Worm (Caenorhabditis elegans) whole organism, L4/young adult: Measurements from ENCODE around the gene ocr-1.

ENCODE experiments used
- dao-5 ChIP-seq: sonication (generic microtip); optimal IDR thresholded peaks from 2 replicates; lab custom pipeline; 2016; ENCODE audit warnings: missing genotype, missing genetic modification characterization, moderate library complexity, missing compliant biosample characterization
- him-1 ChIP-seq: sonication (generic microtip); optimal IDR thresholded peaks from 2 replicates; lab custom pipeline; 2016; ENCODE audit warnings: missing genotype, missing genetic modification reagents, missing genetic modification characterization, missing compliant biosample characterization

DNA sequence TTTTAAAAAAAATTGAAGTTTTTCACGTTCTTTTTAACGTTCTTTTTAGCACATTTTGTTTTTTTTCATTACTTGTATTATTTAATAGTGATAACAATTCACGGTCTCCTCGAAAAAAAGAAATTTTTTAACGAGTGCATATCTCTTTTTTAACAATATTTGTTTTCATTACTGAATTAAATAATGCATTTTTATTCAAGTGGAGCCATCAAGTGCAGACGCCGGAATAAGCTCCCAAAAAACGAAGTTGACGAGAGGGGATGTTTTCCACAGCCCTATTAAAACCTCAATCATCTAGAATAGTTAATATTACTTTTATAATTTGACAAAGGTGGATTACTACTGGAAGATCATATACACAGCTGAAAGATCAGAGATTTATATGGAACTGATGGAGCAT lies 7.5 kb upstream of the ocr-1 start, which contains the start of gene irld-6:
- TF ChIP-seq him-1, result no peak
- no peak for TF ChIP-seq dao-5
